Worm (Caenorhabditis elegans): ENCODE measurements around the gene irld-64.

irld-64 gene

DNA sequence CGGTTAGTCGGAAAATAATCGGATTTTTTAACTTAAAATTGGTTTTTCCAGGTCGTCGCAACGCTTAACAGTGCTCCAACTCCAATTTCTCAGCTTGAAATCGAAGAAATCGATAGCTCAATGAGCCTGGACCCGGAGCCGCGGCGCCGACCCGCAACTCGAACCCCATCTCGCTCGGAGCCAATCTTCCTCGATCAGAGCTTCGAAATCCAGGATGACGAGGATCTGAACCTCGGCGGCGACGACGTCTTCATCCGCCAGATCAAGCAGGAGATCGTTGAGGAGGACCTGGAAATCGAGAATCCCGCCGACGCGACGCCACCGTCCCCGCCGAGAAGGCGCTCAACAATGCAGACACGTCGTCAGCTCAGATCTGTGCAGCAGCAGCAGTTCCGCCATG is 10.2 kb downstream of the irld-64 start:
- TF ChIP-seq tbx-11 (GFP tag; IDR thresholded peaks at IDR 0.05) (no peak), scrt-1 (GFP tag; IDR thresholded peaks at IDR 0.05) (no peak), B0310.2 (tag; optimal IDR thresholded peaks at IDR 0.05) (no peak), ama-1 (optimal IDR thresholded peaks at IDR 0.05) (no peak), hmbx-1 (tag; optimal IDR thresholded peaks at IDR 0.05) (no peak), ets-7 (tag; optimal IDR thresholded peaks at IDR 0.05) (no peak), tra-4 (tag; optimal IDR thresholded peaks at IDR 0.05) (no peak), ceh-13 (GFP tag; optimal IDR thresholded peaks at IDR 0.05) (no peak), pes-1 (GFP tag; IDR thresholded peaks at IDR 0.05) (no peak), hnd-1 (tag; optimal IDR thresholded peaks at IDR 0.05) (no peak), aly-1 (tag; optimal IDR thresholded peaks at IDR 0.05) (no peak), ceh-36 (tag; optimal IDR thresholded peaks at IDR 0.05) (no peak), flt-1 (GFP tag; IDR thresholded peaks at IDR 0.05) (no peak)

- no peak for TF ChIP-seq ets-7 (tag; optimal IDR thresholded peaks at IDR 0.05)
Measured at ce11 chrII:2919074-2919857, 11.1 kb downstream of the irld-64 start, which contains the start of the genes ncap-1 and Y110A2AR.1. ncap-1 (minus strand) TSS chrII:2919314. Y110A2AR.1 (plus strand) TSS chrII:2919710.

DNA sequence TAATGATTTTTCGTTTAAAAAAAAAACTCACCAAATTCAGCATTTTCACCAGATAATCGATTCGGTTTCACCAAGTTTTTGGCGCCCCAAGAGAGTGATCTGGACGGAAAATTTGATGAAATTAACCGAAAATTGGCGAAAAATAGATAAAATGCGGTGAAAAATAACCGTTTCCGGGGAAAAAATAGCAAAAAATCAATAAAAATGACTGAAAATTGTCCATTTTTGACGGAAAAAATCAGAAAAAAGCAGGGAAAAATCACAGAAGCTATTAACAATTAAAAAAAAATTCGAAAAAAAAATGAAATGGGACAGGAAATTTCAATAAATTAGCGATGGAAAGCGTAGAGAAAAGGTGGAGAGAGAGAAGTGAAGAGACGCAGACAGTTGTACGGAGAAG is 16.9 kb downstream of the irld-64 start, which contains the start of gene ubc-15:
Gene ubc-15, minus strand, starts transcription at position 101 of the 400 bp plus-strand sequence.
- TF ChIP-seq sea-1 (GFP tag; conservative IDR thresholded peaks at IDR 0.05) (no peak), tra-4 (tag; optimal IDR thresholded peaks at IDR 0.05) (no peak), tbx-11 (GFP tag; IDR thresholded peaks at IDR 0.05) (no peak)

DNA sequence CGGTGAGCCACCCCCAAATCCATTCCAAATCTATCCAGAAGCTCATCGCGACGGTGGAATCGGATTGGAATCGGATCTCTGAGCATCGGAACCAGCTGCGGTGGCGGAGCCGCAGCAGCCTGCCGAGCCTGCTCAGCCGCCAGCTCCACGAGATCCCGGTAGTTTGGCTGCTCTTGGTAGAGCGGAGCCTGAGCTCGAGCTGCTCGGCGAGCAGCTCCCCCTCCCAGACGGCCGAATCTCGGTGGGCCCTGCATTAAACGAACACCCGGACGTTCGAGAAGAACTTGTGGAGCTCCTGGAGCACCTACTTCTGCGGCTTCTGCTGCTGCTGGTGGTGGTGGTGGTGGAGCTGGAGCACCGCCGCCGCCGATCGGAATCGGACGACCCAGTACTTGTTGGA is 26.7 kb downstream of the irld-64 start:
- TF ChIP-seq tra-4 (tag; optimal IDR thresholded peaks at IDR 0.05): no peak
- TF ChIP-seq tbx-37 (GFP tag; conservative IDR thresholded peaks at IDR 0.05): no peak
- no peak for TF ChIP-seq hnd-1 (tag; optimal IDR thresholded peaks at IDR 0.05)
- no peak for TF ChIP-seq tbx-11 (GFP tag; IDR thresholded peaks at IDR 0.05)
- TF ChIP-seq sea-1 (GFP tag; conservative IDR thresholded peaks at IDR 0.05): no peak
- TF ChIP-seq hmbx-1 (tag; optimal IDR thresholded peaks at IDR 0.05): no peak
- TF ChIP-seq flt-1 (GFP tag; IDR thresholded peaks at IDR 0.05): no peak
- no peak for TF ChIP-seq hmg-4 (GFP tag; optimal IDR thresholded peaks at IDR 0.05)
- TF ChIP-seq ama-1 (optimal IDR thresholded peaks at IDR 0.05): no peak
- no peak for TF ChIP-seq pes-1 (GFP tag; IDR thresholded peaks at IDR 0.05)
- no peak for TF ChIP-seq B0310.2 (tag; optimal IDR thresholded peaks at IDR 0.05)
- TF ChIP-seq ets-7 (tag; optimal IDR thresholded peaks at IDR 0.05): no peak
- TF ChIP-seq ceh-36 (tag; optimal IDR thresholded peaks at IDR 0.05): no peak
- no peak for TF ChIP-seq aly-1 (tag; optimal IDR thresholded peaks at IDR 0.05)
- no peak for TF ChIP-seq scrt-1 (GFP tag; IDR thresholded peaks at IDR 0.05)
- TF ChIP-seq ceh-13 (GFP tag; optimal IDR thresholded peaks at IDR 0.05): no peak
- no peak for TF ChIP-seq F13C5.2 (tag; optimal IDR thresholded peaks at IDR 0.05)

DNA sequence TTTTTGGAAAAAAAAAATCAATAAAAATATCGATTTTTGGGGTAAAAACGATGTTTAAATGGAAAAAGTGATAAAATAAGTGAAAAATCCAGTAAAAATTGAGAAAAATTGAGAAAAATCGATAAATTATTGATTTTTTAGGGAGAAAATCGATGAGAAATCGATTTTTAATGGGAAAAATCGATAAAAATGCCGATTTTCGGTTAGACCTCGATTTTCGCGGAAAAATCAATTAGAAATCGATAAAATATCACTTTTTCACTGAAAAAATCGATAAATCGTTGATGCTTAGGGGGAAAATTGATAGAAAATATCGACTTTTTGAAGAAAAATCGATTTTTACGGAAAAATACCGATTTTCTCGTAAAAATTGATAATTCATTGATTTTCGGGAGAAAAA is 29.2 kb downstream of the irld-64 start:
- TF ChIP-seq flt-1 (GFP tag; IDR thresholded peaks at IDR 0.05) (no peak), scrt-1 (GFP tag; IDR thresholded peaks at IDR 0.05) (no peak), sea-1 (GFP tag; conservative IDR thresholded peaks at IDR 0.05) (no peak), aly-1 (tag; optimal IDR thresholded peaks at IDR 0.05) (no peak), hnd-1 (tag; optimal IDR thresholded peaks at IDR 0.05) (no peak), pes-1 (GFP tag; IDR thresholded peaks at IDR 0.05) (no peak), tra-4 (tag; optimal IDR thresholded peaks at IDR 0.05) (no peak)

- no peak for TF ChIP-seq ets-7 (tag; optimal IDR thresholded peaks at IDR 0.05)
- no peak for TF ChIP-seq flt-1 (GFP tag; IDR thresholded peaks at IDR 0.05)
- TF ChIP-seq tra-4 (tag; optimal IDR thresholded peaks at IDR 0.05): no peak
- TF ChIP-seq ama-1 (optimal IDR thresholded peaks at IDR 0.05): no peak
- no peak for TF ChIP-seq scrt-1 (GFP tag; IDR thresholded peaks at IDR 0.05)
- TF ChIP-seq pes-1 (GFP tag; IDR thresholded peaks at IDR 0.05): no peak
- no peak for TF ChIP-seq aly-1 (tag; optimal IDR thresholded peaks at IDR 0.05)
- no peak for TF ChIP-seq hmbx-1 (tag; optimal IDR thresholded peaks at IDR 0.05)
- no peak for TF ChIP-seq tbx-37 (GFP tag; conservative IDR thresholded peaks at IDR 0.05)
- no peak for TF ChIP-seq hmg-4 (GFP tag; optimal IDR thresholded peaks at IDR 0.05)
- TF ChIP-seq F13C5.2 (tag; optimal IDR thresholded peaks at IDR 0.05): no peak
- no peak for TF ChIP-seq hnd-1 (tag; optimal IDR thresholded peaks at IDR 0.05)
- TF ChIP-seq B0310.2 (tag; optimal IDR thresholded peaks at IDR 0.05): no peak
- no peak for TF ChIP-seq ceh-36 (tag; optimal IDR thresholded peaks at IDR 0.05)
- no peak for TF ChIP-seq ceh-13 (GFP tag; optimal IDR thresholded peaks at IDR 0.05)
Measured at ce11 chrII:2900248-2900647, 30.2 kb downstream of the irld-64 start, which contains the start of gene ubc-26. ubc-26 (minus strand) TSS chrII:2900348.

ce11 chrII:2894295-2894694 is 36.1 kb downstream of the irld-64 start, which contains the start of gene sqv-2:
sqv-2 (minus strand) TSS chrII:2894395.
- TF ChIP-seq pes-1 (GFP tag; IDR thresholded peaks at IDR 0.05) (no peak), hmg-4 (GFP tag; optimal IDR thresholded peaks at IDR 0.05) (no peak), F13C5.2 (tag; optimal IDR thresholded peaks at IDR 0.05) (no peak), flt-1 (GFP tag; IDR thresholded peaks at IDR 0.05) (no peak), ets-7 (tag; optimal IDR thresholded peaks at IDR 0.05) (no peak), ceh-13 (GFP tag; optimal IDR thresholded peaks at IDR 0.05) (no peak), hmbx-1 (tag; optimal IDR thresholded peaks at IDR 0.05) (no peak), tbx-37 (GFP tag; conservative IDR thresholded peaks at IDR 0.05) (no peak), tbx-11 (GFP tag; IDR thresholded peaks at IDR 0.05) (no peak), B0310.2 (tag; optimal IDR thresholded peaks at IDR 0.05) (no peak), aly-1 (tag; optimal IDR thresholded peaks at IDR 0.05) (no peak)
